Fruit fly (Drosophila melanogaster): ENCODE results near the gene PKD.

The PKD gene

DNA sequence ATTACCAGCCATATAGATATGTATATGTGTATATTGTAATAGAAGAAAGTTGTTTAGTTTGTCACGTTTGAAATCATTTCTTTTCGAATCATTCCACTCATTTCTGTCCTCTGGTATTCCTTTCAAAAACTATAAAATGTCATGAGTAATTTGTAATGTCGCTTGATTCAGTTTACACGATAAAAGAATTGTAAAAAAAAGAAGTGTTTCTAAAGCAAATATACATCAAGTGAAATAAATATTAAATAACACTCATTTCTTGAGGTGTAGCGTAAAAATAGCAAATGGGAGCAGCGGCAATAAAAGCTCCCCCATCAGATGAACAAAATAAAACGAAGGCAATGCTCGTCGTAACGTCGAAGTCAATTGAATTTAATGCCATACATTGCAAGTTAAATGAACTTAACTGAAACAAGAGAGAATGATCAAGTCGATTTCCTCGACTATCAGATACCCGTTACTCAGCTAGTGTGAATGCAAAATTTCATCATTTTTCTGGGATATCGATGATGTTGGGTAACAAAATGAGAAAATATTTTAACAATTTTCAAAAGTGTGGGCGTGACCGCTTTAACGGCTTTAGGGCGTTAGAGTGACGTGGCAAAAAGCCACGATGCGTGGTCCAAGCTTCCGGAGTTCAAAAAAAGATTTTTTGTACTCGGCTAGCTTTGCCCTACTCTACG lies 18.8 kb downstream of the PKD start (continued):
- TF ChIP-seq CG30403 (GFP tag; optimal IDR thresholded peaks at IDR 0.05) (peak; percentile 22), Ptx1 (GFP tag; IDR thresholded peaks at IDR 0.05) (no peak), CG3847 (GFP tag; IDR thresholded peaks at IDR 0.05) (no peak), Atf-2 (GFP tag; optimal IDR thresholded peaks at IDR 0.05) (no peak), ara (GFP tag; IDR thresholded peaks at IDR 0.05) (no peak), CG13287 (GFP tag; IDR thresholded peaks at IDR 0.05; ENCODE audit: partially characterized antibody) (peak; percentile 8; the same call in 1 of the 2 replicates), CG13424 (tag; optimal IDR thresholded peaks at IDR 0.05) (peak; percentile 31), CG4404 (GFP tag; IDR thresholded peaks at IDR 0.05) (no peak), CG33557 (GFP tag; optimal IDR thresholded peaks at IDR 0.05) (no peak), CG17385 (GFP tag; optimal IDR thresholded peaks at IDR 0.05) (peak; percentile 26), CG5180 (GFP tag; optimal IDR thresholded peaks at IDR 0.05) (no peak), CG15514 (GFP tag; optimal IDR thresholded peaks at IDR 0.05) (no peak), kni (GFP tag; optimal IDR thresholded peaks at IDR 0.05) (no peak), Hr51 (GFP tag; optimal IDR thresholded peaks at IDR 0.05) (peak in 1 of 2 experiments; percentile 63), mld (GFP tag; IDR thresholded peaks at IDR 0.05; ENCODE audit: partially characterized antibody) (0 out of 3 replicates have a peak, but pooled peaks have one; percentile 53), CG2712 (tag; optimal IDR thresholded peaks at IDR 0.05) (peak; percentile 21), nerfin-2 (GFP tag; IDR thresholded peaks at IDR 0.05; ENCODE audit: partially characterized antibody) (peak; percentile 67), CG2678 (tag; optimal IDR thresholded peaks at IDR 0.05) (peak; percentile 28), dysf (GFP tag; IDR thresholded peaks at IDR 0.05) (peak; percentile 58; the same call in 2 of the 3 replicates), chn (GFP tag; optimal IDR thresholded peaks at IDR 0.05) (no peak), Myb (GFP tag; optimal IDR thresholded peaks at IDR 0.05) (no peak), zf30C (GFP tag; optimal IDR thresholded peaks at IDR 0.05) (no peak), lab (GFP tag; optimal IDR thresholded peaks at IDR 0.05) (peak; percentile 26), ham (GFP tag; IDR thresholded peaks at IDR 0.05) (no peak), CG14860 (GFP tag; IDR thresholded peaks at IDR 0.05; ENCODE audit: partially characterized antibody) (no peak), Deaf1 (tag; optimal IDR thresholded peaks at IDR 0.05) (peak; percentile 11), hb (GFP tag; IDR thresholded peaks at IDR 0.05; ENCODE audit: partially characterized antibody) (peak; percentile 58; the same call in 1 of the 3 replicates), btn (GFP tag; optimal IDR thresholded peaks at IDR 0.05) (no peak), CG10209 (GFP tag; optimal IDR thresholded peaks at IDR 0.05) (no peak), fd3F (GFP tag; optimal IDR thresholded peaks at IDR 0.05) (no peak), Awh (GFP tag; IDR thresholded peaks at IDR 0.05) (no peak), row (GFP tag; IDR thresholded peaks at IDR 0.05) (peak; percentile 43; the same call in 2 of the 3 replicates), CG1832 (GFP tag; optimal IDR thresholded peaks at IDR 0.05) (no peak), CG16813 (GFP tag; IDR thresholded peaks at IDR 0.05; ENCODE audit: partially characterized antibody) (peak; percentile 50; the same call in 2 of the 3 replicates), CG9727 (GFP tag; optimal IDR thresholded peaks at IDR 0.05) (no peak), bsh (GFP tag; optimal IDR thresholded peaks at IDR 0.05) (peak in 1 of 2 experiments; percentile 18), CG3838 (GFP tag; optimal IDR thresholded peaks at IDR 0.05) (no peak), ro (GFP tag; IDR thresholded peaks at IDR 0.05) (no peak), CG7786 (GFP tag; optimal IDR thresholded peaks at IDR 0.05) (no peak), ranshi (GFP tag; IDR thresholded peaks at IDR 0.05) (no peak), CG4617 (GFP tag; optimal IDR thresholded peaks at IDR 0.05; ENCODE audit: borderline replicate concordance) (no peak), H2.0 (GFP tag; IDR thresholded peaks at IDR 0.05) (no peak), Lim3 (GFP tag; IDR thresholded peaks at IDR 0.05) (no peak), grau (tag; optimal IDR thresholded peaks at IDR 0.05) (peak; percentile 23), CG7839 (tag; optimal IDR thresholded peaks at IDR 0.05) (peak; percentile 24), dmrt99B (tag; optimal IDR thresholded peaks at IDR 0.05) (peak; percentile 28), Bteb2 (GFP tag; optimal IDR thresholded peaks at IDR 0.05) (no peak), CG18262 (tag; optimal IDR thresholded peaks at IDR 0.05) (peak; percentile 22)
